Fruit fly (Drosophila melanogaster) whole organism, embryonic: Measurements from ENCODE around the gene hry.

Source experiments
- B-H1 ChIP-seq: fragments of 200-800 bp; sonication (Bioruptor generic); IDR thresholded peaks from 3 replicates; pipeline ENCODE4 v1.3.6; 2022; ENCODE audit warnings: missing biosample characterization, missing genetic modification characterization
- CG10209 ChIP-seq: fragments of 200-800 bp; sonication (Bioruptor generic); optimal IDR thresholded peaks from 3 replicates; lab custom pipeline; 2017; ENCODE audit warnings: missing biosample characterization, mild to moderate bottlenecking, missing genetic modification characterization, missing genetic modification reagents
- CG10321 ChIP-seq: fragments of 200-800 bp; sonication (Bioruptor generic); IDR thresholded peaks from 2 replicates; pipeline ENCODE4 v1.3.6; 2022; ENCODE audit warnings: missing biosample characterization, missing genetic modification characterization
- CG11085 ChIP-seq: fragments of 200-800 bp; sonication (Bioruptor generic); IDR thresholded peaks from 2 replicates; pipeline ENCODE4 v1.3.6; 2022; ENCODE audit warnings: missing biosample characterization, missing genetic modification characterization
- CG11696 ChIP-seq: fragments of 200-800 bp; sonication (Bioruptor generic); IDR thresholded peaks from 2 replicates; pipeline ENCODE4 v1.3.6; 2022; ENCODE audit warnings: missing biosample characterization, missing genetic modification characterization
- CG12071 ChIP-seq: fragments of 200-800 bp; sonication (Bioruptor generic); optimal IDR thresholded peaks from 3 replicates; lab custom pipeline; 2018; ENCODE audit warnings: missing biosample characterization, mild to moderate bottlenecking, missing genetic modification characterization
- CG12391 ChIP-seq: fragments of 200-800 bp; sonication (Bioruptor generic); optimal IDR thresholded peaks from 3 replicates; lab custom pipeline; 2018; ENCODE audit warnings: missing biosample characterization, mild to moderate bottlenecking, missing genetic modification characterization, moderate library complexity
- CG12769 ChIP-seq: fragments of 200-800 bp; sonication (Bioruptor generic); optimal IDR thresholded peaks from 2 replicates; lab custom pipeline; 2019; ENCODE audit warnings: missing biosample characterization, mild to moderate bottlenecking, missing genetic modification characterization, moderate library complexity
- CG14014 ChIP-seq: fragments of 200-800 bp; sonication (Bioruptor generic); IDR thresholded peaks from 2 replicates; pipeline ENCODE4 v1.3.6; 2022; ENCODE audit warnings: missing biosample characterization, missing genetic modification characterization
- CG15073 ChIP-seq: fragments of 200-800 bp; sonication (Bioruptor generic); optimal IDR thresholded peaks from 2 replicates; lab custom pipeline; 2016; ENCODE audit warnings: missing biosample characterization, missing genetic modification characterization
- CG17385 ChIP-seq: fragments of 200-800 bp; sonication (Bioruptor generic); optimal IDR thresholded peaks from 3 replicates; lab custom pipeline; 2018; ENCODE audit warnings: missing biosample characterization, mild to moderate bottlenecking, missing genetic modification characterization
- CG2120 ChIP-seq: fragments of 200-800 bp; sonication (Bioruptor generic); optimal IDR thresholded peaks from 3 replicates; lab custom pipeline; 2016; ENCODE audit warnings: missing biosample characterization, missing genetic modification characterization
- CG31388 ChIP-seq: fragments of 200-800 bp; sonication (Bioruptor generic); optimal IDR thresholded peaks from 2 replicates; lab custom pipeline; 2016; ENCODE audit warnings: missing biosample characterization, missing genetic modification characterization
- CG3847 ChIP-seq: fragments of 200-800 bp; sonication (Bioruptor generic); IDR thresholded peaks from 2 replicates; pipeline ENCODE4 v1.3.6; 2022; ENCODE audit warnings: missing biosample characterization, missing genetic modification characterization
- CG4282 ChIP-seq: fragments of 200-800 bp; sonication (Bioruptor generic); optimal IDR thresholded peaks from 2 replicates; lab custom pipeline; 2016; ENCODE audit warnings: missing biosample characterization, missing genetic modification characterization
- CG6254 ChIP-seq: fragments of 200-800 bp; sonication (Bioruptor generic); optimal IDR thresholded peaks from 3 replicates; lab custom pipeline; 2017; ENCODE audit warnings: mild to moderate bottlenecking, missing biosample characterization, missing genetic modification reagents, missing genetic modification characterization
- CG6689 ChIP-seq: fragments of 200-800 bp; sonication (Bioruptor generic); IDR thresholded peaks from 2 replicates; pipeline ENCODE4 v1.3.6; 2022; ENCODE audit warnings: missing biosample characterization, missing genetic modification characterization
- CG8388 ChIP-seq: fragments of 200-800 bp; sonication (Bioruptor generic); optimal IDR thresholded peaks from 2 replicates; lab custom pipeline; 2019; ENCODE audit warnings: missing biosample characterization, mild to moderate bottlenecking, missing genetic modification characterization, moderate library complexity
- CG8478 ChIP-seq: fragments of >200 bp; optimal IDR thresholded peaks from 2 replicates; lab custom pipeline; 2018
- CTCF ChIP-seq: fragments of 200-800 bp; sonication (Bioruptor generic); optimal IDR thresholded peaks from 2 replicates; lab custom pipeline; 2017; ENCODE audit warnings: missing biosample characterization, mild to moderate bottlenecking, missing genetic modification characterization, moderate library complexity
- Dad ChIP-seq: fragments of 200-800 bp; sonication (Bioruptor generic); optimal IDR thresholded peaks from 3 replicates; lab custom pipeline; 2016; ENCODE audit warnings: missing biosample characterization, missing genetic modification characterization
- Dbx ChIP-seq: fragments of 200-800 bp; sonication (Bioruptor generic); IDR thresholded peaks from 3 replicates; pipeline ENCODE4 v1.3.6; 2022; ENCODE audit warnings: missing biosample characterization, missing genetic modification characterization
- Dp ChIP-seq: fragments of 200-800 bp; sonication (Bioruptor generic); optimal IDR thresholded peaks from 2 replicates; lab custom pipeline; 2018; ENCODE audit warnings: missing biosample characterization, mild to moderate bottlenecking, missing genetic modification characterization, moderate library complexity
- Drgx ChIP-seq: fragments of 200-800 bp; sonication (Bioruptor generic); IDR thresholded peaks from 2 replicates; pipeline ENCODE4 v1.3.6; 2022; ENCODE audit warnings: missing biosample characterization, missing genetic modification characterization
- Elba2 ChIP-seq: fragments of 200-800 bp; sonication (Bioruptor generic); optimal IDR thresholded peaks from 3 replicates; lab custom pipeline; 2016; ENCODE audit warnings: missing biosample characterization, missing genetic modification characterization
- Ets65A ChIP-seq: fragments of 200-800 bp; sonication (Bioruptor generic); peaks from one replicate; lab custom pipeline; 2016; ENCODE audit warnings: missing biosample characterization, missing genetic modification characterization
- Ets97D ChIP-seq: fragments of 200-800 bp; sonication (Bioruptor generic); optimal IDR thresholded peaks from 3 replicates; lab custom pipeline; 2016; ENCODE audit warnings: missing biosample characterization, missing genetic modification characterization
- Fer1 ChIP-seq: fragments of 200-800 bp; sonication (Bioruptor generic); optimal IDR thresholded peaks from 2 replicates; lab custom pipeline; 2017; ENCODE audit warnings: missing biosample characterization, mild to moderate bottlenecking, missing genetic modification characterization
- Gsc ChIP-seq: fragments of 200-800 bp; sonication (Bioruptor generic); IDR thresholded peaks from 2 replicates; pipeline ENCODE4 v1.3.6; 2022; ENCODE audit warnings: missing biosample characterization, missing genetic modification characterization
- Gug ChIP-seq: fragments of 200-800 bp; sonication (Bioruptor generic); IDR thresholded peaks from 4 replicates; pipeline ENCODE4 v1.3.6; 2022; ENCODE audit warnings: missing biosample characterization, missing genetic modification characterization
- H15 ChIP-seq: fragments of 200-800 bp; sonication (Bioruptor generic); IDR thresholded peaks from 3 replicates; pipeline ENCODE4 v1.3.6; 2022; ENCODE audit warnings: missing biosample characterization, missing genetic modification characterization
- Hmr ChIP-seq: fragments of 200-800 bp; sonication (Bioruptor generic); optimal IDR thresholded peaks from 3 replicates; lab custom pipeline; 2017; ENCODE audit warnings: mild to moderate bottlenecking, missing biosample characterization, missing genetic modification reagents, missing genetic modification characterization
- Optix ChIP-seq: fragments of 200-800 bp; sonication (Bioruptor generic); IDR thresholded peaks from 3 replicates; pipeline ENCODE4 v1.3.6; 2022; ENCODE audit warnings: missing biosample characterization, missing genetic modification characterization
- Ptx1 ChIP-seq: fragments of 200-800 bp; sonication (Bioruptor generic); IDR thresholded peaks from 2 replicates; pipeline ENCODE4 v1.3.6; 2022; ENCODE audit warnings: missing biosample characterization, missing genetic modification characterization
- Sox100B ChIP-seq: fragments of 200-800 bp; sonication (Bioruptor generic); optimal IDR thresholded peaks from 3 replicates; lab custom pipeline; 2018; ENCODE audit warnings: missing biosample characterization, mild to moderate bottlenecking, missing genetic modification characterization
- Sox102F ChIP-seq: fragments of 200-800 bp; sonication (Bioruptor generic); optimal IDR thresholded peaks from 2 replicates; lab custom pipeline; 2018; ENCODE audit warnings: missing biosample characterization, mild to moderate bottlenecking, missing genetic modification characterization, moderate library complexity
- caup ChIP-seq: fragments of 200-800 bp; sonication (Bioruptor generic); optimal IDR thresholded peaks from 3 replicates; lab custom pipeline; 2017; ENCODE audit warnings: missing biosample characterization, mild to moderate bottlenecking, missing genetic modification characterization, moderate library complexity; ENCODE audit not compliant: severe bottlenecking
- danr ChIP-seq: fragments of 200-800 bp; sonication (Bioruptor generic); IDR thresholded peaks from 2 replicates; pipeline ENCODE4 v1.3.6; 2022; ENCODE audit warnings: missing biosample characterization, missing genetic modification characterization
- disco-r ChIP-seq: fragments of 200-800 bp; sonication (Bioruptor generic); optimal IDR thresholded peaks from 2 replicates; lab custom pipeline; 2016; ENCODE audit warnings: missing biosample characterization, missing genetic modification characterization
- ems ChIP-seq: fragments of 200-800 bp; sonication (Bioruptor generic); optimal IDR thresholded peaks from 3 replicates; lab custom pipeline; 2016; ENCODE audit warnings: missing biosample characterization, missing genetic modification characterization
- fd102C ChIP-seq: fragments of 200-800 bp; sonication (Bioruptor generic); optimal IDR thresholded peaks from 2 replicates; lab custom pipeline; 2018; ENCODE audit warnings: missing biosample characterization, mild to moderate bottlenecking, missing genetic modification characterization, moderate library complexity
- fd64A ChIP-seq: fragments of 200-800 bp; sonication (Bioruptor generic); optimal IDR thresholded peaks from 3 replicates; lab custom pipeline; 2018; ENCODE audit warnings: missing biosample characterization, mild to moderate bottlenecking, missing genetic modification characterization
- lab ChIP-seq: fragments of 200-800 bp; sonication (Bioruptor generic); optimal IDR thresholded peaks from 3 replicates; lab custom pipeline; 2017; ENCODE audit warnings: missing biosample characterization, missing genetic modification characterization, mild to moderate bottlenecking, moderate library complexity, missing genetic modification reagents
- peb ChIP-seq: fragments of 200-800 bp; sonication (Bioruptor generic); IDR thresholded peaks from 2 replicates; pipeline ENCODE4 v1.3.6; 2022; ENCODE audit warnings: missing biosample characterization, missing genetic modification characterization
- pita ChIP-seq: fragments of 200-800 bp; sonication (Bioruptor generic); optimal IDR thresholded peaks from 2 replicates; lab custom pipeline; 2017; ENCODE audit warnings: missing biosample characterization, mild to moderate bottlenecking, missing genetic modification characterization
- row ChIP-seq: fragments of 200-800 bp; sonication (Bioruptor generic); IDR thresholded peaks from 3 replicates; pipeline ENCODE4 v1.3.6; 2022; ENCODE audit warnings: missing biosample characterization, missing genetic modification characterization
- sens-2 ChIP-seq: fragments of 200-800 bp; sonication (Bioruptor generic); IDR thresholded peaks from 2 replicates; pipeline ENCODE4 v1.3.6; 2022; ENCODE audit warnings: missing biosample characterization, missing genetic modification characterization
- seq ChIP-seq: fragments of 200-800 bp; sonication (Bioruptor generic); IDR thresholded peaks from 2 replicates; pipeline ENCODE4 v1.3.6; 2022; ENCODE audit warnings: missing biosample characterization, missing genetic modification characterization
- sna ChIP-seq: fragments of 200-800 bp; sonication (Bioruptor generic); IDR thresholded peaks from 2 replicates; pipeline ENCODE4 v1.3.6; 2022; ENCODE audit warnings: missing biosample characterization, missing genetic modification characterization; ENCODE audit not compliant: partially characterized antibody
- stc ChIP-seq: fragments of 200-800 bp; sonication (Bioruptor generic); IDR thresholded peaks from 2 replicates; pipeline ENCODE4 v1.3.6; 2022; ENCODE audit warnings: missing biosample characterization, missing genetic modification characterization
- vvl ChIP-seq: fragments of 200-800 bp; sonication (Bioruptor generic); IDR thresholded peaks from 2 replicates; pipeline ENCODE4 v1.3.6; 2022; ENCODE audit warnings: missing biosample characterization, missing genetic modification characterization
- yki ChIP-seq: fragments of >200 bp; optimal IDR thresholded peaks from 3 replicates; lab custom pipeline; 2018
- z ChIP-seq: fragments of 200-800 bp; sonication (Bioruptor generic); IDR thresholded peaks from 3 replicates; pipeline ENCODE4 v1.3.6; 2022; ENCODE audit warnings: missing biosample characterization, missing genetic modification characterization

hry gene

DNA sequence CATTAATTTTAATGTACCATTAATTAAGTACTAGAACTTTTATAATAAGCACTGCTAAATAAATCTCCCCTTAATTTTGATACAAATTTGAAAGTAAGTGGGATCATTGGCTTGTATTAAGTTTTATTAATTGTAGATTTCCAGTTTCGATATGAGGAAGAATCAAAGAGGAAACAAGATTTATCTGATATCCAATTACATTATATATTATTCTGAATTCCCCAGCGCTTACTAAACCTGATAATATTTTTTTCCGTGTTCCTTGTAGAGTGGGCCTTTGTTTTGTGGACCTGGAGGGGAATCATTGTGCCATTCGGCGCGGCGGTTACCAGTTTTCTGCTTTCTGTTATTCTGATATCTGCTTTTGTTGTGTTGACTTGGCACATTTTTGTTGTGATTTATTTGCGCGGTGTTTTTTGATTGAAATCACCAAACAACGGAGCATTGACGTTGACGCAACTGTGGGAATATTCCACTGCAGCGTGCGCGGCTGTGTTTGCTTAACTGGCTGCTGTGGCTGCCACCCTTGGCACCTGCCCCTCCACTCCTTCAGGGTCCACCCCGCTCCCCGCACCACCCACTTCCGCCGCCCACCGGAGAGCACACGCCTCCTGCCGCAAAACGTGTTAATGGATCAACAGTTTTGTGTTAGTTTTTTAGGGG, 9.0 kb downstream of the hry start:
- TF ChIP-seq CG12071 (GFP tag; lab: Kevin White, UChicago) = peak; percentile 1
- TF ChIP-seq B-H1 (GFP tag; lab: Robert Waterston, UW) = no peak
- no peak for TF ChIP-seq ems
- no peak for TF ChIP-seq CG17385 (GFP tag; lab: Kevin White, UChicago)
- no peak for TF ChIP-seq H15 (GFP tag; lab: Robert Waterston, UW)
- peak; percentile 30 for TF ChIP-seq caup (GFP tag; lab: Kevin White, UChicago)
- TF ChIP-seq Sox102F (GFP tag; lab: Kevin White, UChicago) = no peak
- no peak for TF ChIP-seq Drgx
- no peak for TF ChIP-seq Ptx1
- peak; percentile 7 for TF ChIP-seq CG12391 (tag; lab: Kevin White, UChicago)
- no peak for TF ChIP-seq vvl (GFP tag; lab: Robert Waterston, UW)
- TF ChIP-seq sens-2 (GFP tag; lab: Robert Waterston, UW) = no peak
- no peak for TF ChIP-seq disco-r (GFP tag; lab: Kevin White, UChicago)
- peak; percentile 0 for TF ChIP-seq lab
- no peak for TF ChIP-seq Sox100B (GFP tag; lab: Kevin White, UChicago)
- peak; percentile 38; the same call in 1 of the 2 replicates for TF ChIP-seq CG14014 (GFP tag; lab: Robert Waterston, UW)
- peak; percentile 7 for TF ChIP-seq Hmr (GFP tag; lab: Kevin White, UChicago)
- TF ChIP-seq danr (GFP tag; lab: Robert Waterston, UW) = no peak
- no peak for TF ChIP-seq Fer1
- peak; percentile 24 for TF ChIP-seq Ets65A (GFP tag; lab: Kevin White, UChicago)
- no peak for TF ChIP-seq stc (GFP tag; lab: Robert Waterston, UW)
- TF ChIP-seq CG12769 = peak; percentile 29
- no peak for TF ChIP-seq fd102C (GFP tag; lab: Kevin White, UChicago)
- no peak for TF ChIP-seq Ets97D (GFP tag; lab: Kevin White, UChicago)
- no peak for TF ChIP-seq CG3847 (GFP tag; lab: Robert Waterston, UW)
- no peak for TF ChIP-seq CTCF (GFP tag; lab: Kevin White, UChicago)
- no peak for TF ChIP-seq CG15073 (GFP tag; lab: Kevin White, UChicago)
- TF ChIP-seq Dad (GFP tag; lab: Kevin White, UChicago) = no peak
- no peak for TF ChIP-seq peb
- no peak for TF ChIP-seq fd64A (GFP tag; lab: Kevin White, UChicago)
- no peak for TF ChIP-seq CG31388 (GFP tag; lab: Kevin White, UChicago)
- TF ChIP-seq CG10321 = no peak
- TF ChIP-seq CG6254 (GFP tag; lab: Kevin White, UChicago) = no peak
- TF ChIP-seq CG8478 = no peak
- TF ChIP-seq seq = no peak
- TF ChIP-seq Dp (GFP tag; lab: Kevin White, UChicago) = no peak
- no peak for TF ChIP-seq CG10209 (GFP tag; lab: Kevin White, UChicago)
- TF ChIP-seq yki (lab: Kevin White, UChicago) = no peak
- TF ChIP-seq pita (GFP tag; lab: Kevin White, UChicago) = no peak
- TF ChIP-seq CG8388 (GFP tag; lab: Kevin White, UChicago) = no peak
- TF ChIP-seq CG2120 (GFP tag; lab: Kevin White, UChicago) = peak; percentile 19
- TF ChIP-seq Optix (GFP tag; lab: Robert Waterston, UW) = no peak
- no peak for TF ChIP-seq sna (GFP tag; lab: Robert Waterston, UW)
- TF ChIP-seq CG11696 (GFP tag; lab: Robert Waterston, UW) = peak; percentile 9; the same call in 1 of the 2 replicates
- TF ChIP-seq CG11085 = no peak
- TF ChIP-seq CG6689 = no peak
- TF ChIP-seq row (GFP tag; lab: Robert Waterston, UW) = 0 out of 3 replicates have a peak, but pooled peaks have one; percentile 5
- 0 out of 3 replicates have a peak, but pooled peaks have one; percentile 41 for TF ChIP-seq Dbx (GFP tag; lab: Robert Waterston, UW)
- no peak for TF ChIP-seq Gug
- no peak for TF ChIP-seq CG4282
- TF ChIP-seq z (GFP tag; lab: Robert Waterston, UW) = no peak
- TF ChIP-seq Elba2 (GFP tag; lab: Kevin White, UChicago) = no peak
- no peak for TF ChIP-seq Gsc (GFP tag; lab: Robert Waterston, UW)
